Fruit fly (Drosophila melanogaster) whole organism, prepupa: ENCODE results near the gene CG15258.

Experiments used
- Blimp-1 ChIP-seq: fragments of 200-800 bp; sonication (Bioruptor generic); optimal IDR thresholded peaks from 3 replicates; lab custom pipeline; 2017; ENCODE audit warnings: missing biosample characterization, missing genetic modification characterization, mild to moderate bottlenecking, moderate library complexity, missing genetic modification reagents
- CG10631 ChIP-seq: fragments of 200-800 bp; sonication (Bioruptor generic); optimal IDR thresholded peaks from 2 replicates; lab custom pipeline; 2016; ENCODE audit warnings: missing biosample characterization, missing genetic modification characterization
- CG10669 ChIP-seq: fragments of 200-800 bp; sonication (Bioruptor generic); optimal IDR thresholded peaks from 3 replicates; lab custom pipeline; 2018; ENCODE audit warnings: missing biosample characterization, mild to moderate bottlenecking, missing genetic modification characterization, moderate library complexity
- CG11294 ChIP-seq: fragments of 200-800 bp; sonication (Bioruptor generic); IDR thresholded peaks from 2 replicates; pipeline ENCODE4 v1.3.6; 2022; ENCODE audit warnings: missing biosample characterization, missing genetic modification characterization
- CG11762 ChIP-seq: fragments of 200-800 bp; sonication (Bioruptor generic); optimal IDR thresholded peaks from 3 replicates; lab custom pipeline; 2016; ENCODE audit warnings: missing biosample characterization, missing genetic modification characterization; ENCODE audit not compliant: insufficient read depth
- CG11902 ChIP-seq: fragments of 200-800 bp; sonication (Bioruptor generic); optimal IDR thresholded peaks from 3 replicates; lab custom pipeline; 2016; ENCODE audit warnings: missing biosample characterization, missing genetic modification characterization
- CG1621 ChIP-seq: fragments of 200-800 bp; sonication (Bioruptor generic); optimal IDR thresholded peaks from 3 replicates; lab custom pipeline; 2018; ENCODE audit warnings: missing biosample characterization, mild to moderate bottlenecking, missing genetic modification characterization
- CG3032 ChIP-seq: fragments of 200-800 bp; optimal IDR thresholded peaks from 2 replicates; lab custom pipeline; 2019; ENCODE audit warnings: missing biosample characterization, mild to moderate bottlenecking, missing genetic modification characterization, moderate library complexity
- CG31627 ChIP-seq: fragments of 200-800 bp; sonication (Bioruptor generic); optimal IDR thresholded peaks from 3 replicates; lab custom pipeline; 2016; ENCODE audit warnings: missing biosample characterization, missing genetic modification characterization
- CG32006 ChIP-seq: fragments of 200-800 bp; sonication (Bioruptor generic); optimal IDR thresholded peaks from 3 replicates; lab custom pipeline; 2017; ENCODE audit warnings: missing biosample characterization, mild to moderate bottlenecking, missing genetic modification characterization
- CG34406 ChIP-seq: fragments of 200-800 bp; sonication (Bioruptor generic); optimal IDR thresholded peaks from 3 replicates; lab custom pipeline; 2016; ENCODE audit warnings: missing biosample characterization, missing genetic modification characterization
- CG3919 ChIP-seq: fragments of 200-800 bp; sonication (Bioruptor generic); optimal IDR thresholded peaks from 3 replicates; lab custom pipeline; 2016; ENCODE audit warnings: missing biosample characterization, missing genetic modification characterization
- CG4318 ChIP-seq: fragments of 200-800 bp; sonication (Bioruptor generic); optimal IDR thresholded peaks from 3 replicates; lab custom pipeline; 2017; ENCODE audit warnings: missing biosample characterization, mild to moderate bottlenecking, missing genetic modification characterization
- CG6792 ChIP-seq: fragments of 200-800 bp; sonication (Bioruptor generic); optimal IDR thresholded peaks from 3 replicates; lab custom pipeline; 2016; ENCODE audit warnings: missing biosample characterization, missing genetic modification characterization
- CG6808 ChIP-seq: fragments of 200-800 bp; sonication (Bioruptor generic); optimal IDR thresholded peaks from 3 replicates; lab custom pipeline; 2017; ENCODE audit warnings: missing biosample characterization, missing genetic modification characterization, mild to moderate bottlenecking, moderate library complexity, missing genetic modification reagents
- CG6854 ChIP-seq: fragments of 200-800 bp; sonication (Bioruptor generic); optimal IDR thresholded peaks from 2 replicates; lab custom pipeline; 2017; ENCODE audit warnings: missing biosample characterization, mild to moderate bottlenecking, missing genetic modification characterization
- CG7368 ChIP-seq: fragments of 200-800 bp; sonication (Bioruptor generic); optimal IDR thresholded peaks from 3 replicates; lab custom pipeline; 2016; ENCODE audit warnings: missing biosample characterization, missing genetic modification characterization
- CG8119 ChIP-seq: fragments of 200-800 bp; sonication (Bioruptor generic); IDR thresholded peaks from 3 replicates; pipeline ENCODE4 v1.3.6; 2022; ENCODE audit warnings: missing biosample characterization, missing genetic modification characterization
- CG8632 ChIP-seq: fragments of 200-800 bp; sonication (Bioruptor generic); optimal IDR thresholded peaks from 3 replicates; lab custom pipeline; 2016; ENCODE audit warnings: missing biosample characterization, missing genetic modification characterization
- CG9139 ChIP-seq: fragments of 200-800 bp; sonication (Bioruptor generic); optimal IDR thresholded peaks from 3 replicates; lab custom pipeline; 2017; ENCODE audit warnings: missing biosample characterization, mild to moderate bottlenecking, missing genetic modification characterization
- Eip75B ChIP-seq: fragments of 200-800 bp; sonication (Bioruptor generic); optimal IDR thresholded peaks from 3 replicates; lab custom pipeline; 2016; ENCODE audit warnings: missing biosample characterization, missing genetic modification characterization
- Eip78C ChIP-seq: fragments of 200-800 bp; sonication (Bioruptor generic); peaks from one replicate; lab custom pipeline; 2016; ENCODE audit warnings: missing biosample characterization, missing genetic modification characterization
- Ets96B ChIP-seq: fragments of 200-800 bp; optimal IDR thresholded peaks from 2 replicates; lab custom pipeline; 2019; ENCODE audit warnings: missing biosample characterization, mild to moderate bottlenecking, missing genetic modification characterization, moderate library complexity
- Hr38 ChIP-seq: sonication (Bioruptor generic); optimal IDR thresholded peaks from 2 replicates; lab custom pipeline; 2016; ENCODE audit warnings: missing biosample characterization, missing genetic modification characterization
- Hr39 ChIP-seq: fragments of 200-800 bp; sonication (Bioruptor generic); optimal IDR thresholded peaks from 2 replicates; lab custom pipeline; 2016; ENCODE audit warnings: missing biosample characterization, missing genetic modification characterization
- Hr4 ChIP-seq: fragments of 200-800 bp; sonication (Bioruptor generic); optimal IDR thresholded peaks from 3 replicates; lab custom pipeline; 2016; ENCODE audit warnings: missing biosample characterization, missing genetic modification characterization
- Met ChIP-seq: fragments of 200-800 bp; sonication (Bioruptor generic); optimal IDR thresholded peaks from 3 replicates; lab custom pipeline; 2016; ENCODE audit warnings: missing biosample characterization, missing genetic modification characterization
- OdsH ChIP-seq: fragments of 200-800 bp; sonication (Bioruptor generic); optimal IDR thresholded peaks from 3 replicates; lab custom pipeline; 2016; ENCODE audit warnings: missing biosample characterization, missing genetic modification characterization
- Smox ChIP-seq: fragments of 200-800 bp; sonication (Bioruptor generic); optimal IDR thresholded peaks from 3 replicates; lab custom pipeline; 2016; ENCODE audit warnings: missing biosample characterization, missing genetic modification characterization
- Sox102F ChIP-seq: fragments of 200-800 bp; sonication (Bioruptor generic); optimal IDR thresholded peaks from 2 replicates; lab custom pipeline; 2016; ENCODE audit warnings: missing biosample characterization, mild to moderate bottlenecking, missing genetic modification characterization
- Sox15 ChIP-seq: fragments of 200-800 bp; sonication (Bioruptor generic); optimal IDR thresholded peaks from 3 replicates; lab custom pipeline; 2016; ENCODE audit warnings: missing biosample characterization, missing genetic modification characterization
- achi ChIP-seq: fragments of 200-800 bp; sonication (Bioruptor generic); optimal IDR thresholded peaks from 3 replicates; lab custom pipeline; 2016; ENCODE audit warnings: missing biosample characterization, missing genetic modification characterization
- acj6 ChIP-seq: fragments of 200-800 bp; sonication (Bioruptor generic); optimal IDR thresholded peaks from 3 replicates; lab custom pipeline; 2016; ENCODE audit warnings: missing biosample characterization, missing genetic modification characterization
- cyc ChIP-seq: fragments of 200-800 bp; sonication (Bioruptor generic); optimal IDR thresholded peaks from 3 replicates; lab custom pipeline; 2016; ENCODE audit warnings: missing biosample characterization, missing genetic modification characterization
- dsx ChIP-seq: fragments of 200-800 bp; optimal IDR thresholded peaks from 3 replicates; lab custom pipeline; 2019; ENCODE audit warnings: missing biosample characterization, mild to moderate bottlenecking, missing genetic modification characterization, moderate library complexity; ENCODE audit not compliant: poor library complexity, severe bottlenecking
- eg ChIP-seq: fragments of 200-800 bp; sonication (Bioruptor generic); IDR thresholded peaks from 3 replicates; pipeline ENCODE4 v1.3.6; 2022; ENCODE audit warnings: missing biosample characterization, missing genetic modification characterization
- esn ChIP-seq: fragments of 200-800 bp; sonication (Bioruptor generic); optimal IDR thresholded peaks from 2 replicates; lab custom pipeline; 2016; ENCODE audit warnings: missing biosample characterization, mild to moderate bottlenecking, missing genetic modification characterization, moderate library complexity
- fd59A ChIP-seq: fragments of 200-800 bp; sonication (Bioruptor generic); optimal IDR thresholded peaks from 2 replicates; lab custom pipeline; 2017; ENCODE audit warnings: missing biosample characterization, mild to moderate bottlenecking, missing genetic modification characterization, missing genetic modification reagents
- fd85E ChIP-seq: fragments of 200-800 bp; sonication (Bioruptor generic); optimal IDR thresholded peaks from 3 replicates; lab custom pipeline; 2016; ENCODE audit warnings: missing biosample characterization, missing genetic modification characterization
- lz ChIP-seq: fragments of 200-800 bp; sonication (Bioruptor generic); optimal IDR thresholded peaks from 3 replicates; lab custom pipeline; 2016; ENCODE audit warnings: missing biosample characterization, missing genetic modification characterization
- net ChIP-seq: fragments of 200-800 bp; sonication (Bioruptor generic); optimal IDR thresholded peaks from 3 replicates; lab custom pipeline; 2016; ENCODE audit warnings: missing biosample characterization, missing genetic modification characterization
- pdm3 ChIP-seq: fragments of 200-800 bp; sonication (Bioruptor generic); optimal IDR thresholded peaks from 3 replicates; lab custom pipeline; 2016; ENCODE audit warnings: missing biosample characterization, missing genetic modification characterization
- salr ChIP-seq, 2 experiments: fragments of 200-800 bp; sonication (Bioruptor generic); optimal IDR thresholded peaks; 3 replicates each; lab custom pipeline; 2016 to 2018; ENCODE audit warnings: missing biosample characterization in 2 of 2, missing genetic modification characterization in 2 of 2, mild to moderate bottlenecking in 1 of 2
- spab ChIP-seq: fragments of 200-800 bp; sonication (Bioruptor generic); optimal IDR thresholded peaks from 2 replicates; lab custom pipeline; 2017; ENCODE audit warnings: missing biosample characterization, mild to moderate bottlenecking, missing genetic modification characterization, missing genetic modification reagents
- ss ChIP-seq, 2 experiments: fragments of 200-800 bp; sonication (Bioruptor generic); optimal IDR thresholded peaks; 2 replicates in 1 of 2; 3 replicates in 1 of 2; lab custom pipeline; 2017 to 2018; ENCODE audit warnings: mild to moderate bottlenecking in 2 of 2, missing biosample characterization in 2 of 2, missing genetic modification characterization in 2 of 2, moderate library complexity in 1 of 2
- svp ChIP-seq: fragments of 200-800 bp; sonication (Bioruptor generic); peaks from one replicate; lab custom pipeline; 2016; ENCODE audit warnings: missing biosample characterization, missing genetic modification characterization
- topi ChIP-seq: fragments of 200-800 bp; sonication (Bioruptor generic); optimal IDR thresholded peaks from 3 replicates; lab custom pipeline; 2016; ENCODE audit warnings: missing biosample characterization, missing genetic modification characterization
- vri ChIP-seq: fragments of 200-800 bp; sonication (Bioruptor generic); optimal IDR thresholded peaks from 3 replicates; lab custom pipeline; 2016; ENCODE audit warnings: missing biosample characterization, mild to moderate bottlenecking, missing genetic modification characterization

The CG15258 gene

dm6 chr2L:15386075-15386474 is 24.6 kb upstream of the CG15258 start (continued):
- TF ChIP-seq CG6854 (GFP tag; lab: Kevin White, UChicago) (no peak), CG6808 (GFP tag; lab: Kevin White, UChicago) (peak; percentile 82), fd85E (GFP tag; lab: Kevin White, UChicago) (no peak), Met (GFP tag; lab: Kevin White, UChicago) (peak; percentile 80), CG1621 (peak; percentile 34), lz (peak; percentile 80), esn (GFP tag; lab: Kevin White, UChicago) (peak; percentile 85), eg (GFP tag; lab: Robert Waterston, UW) (no peak), svp (peak; percentile 85), Ets96B (tag; lab: Kevin White, UChicago) (peak; percentile 90), CG11902 (GFP tag; lab: Kevin White, UChicago) (peak; percentile 57), Blimp-1 (GFP tag; lab: Kevin White, UChicago) (peak; percentile 21), Hr4 (GFP tag; lab: Kevin White, UChicago) (no peak), Sox102F (GFP tag; lab: Kevin White, UChicago) (peak; percentile 64), pdm3 (peak; percentile 72)

- TF ChIP-seq Hr39: no peak
- 0 out of 3 replicates have a peak, but pooled peaks have one; percentile 16 for TF ChIP-seq CG8119 (GFP tag; lab: Robert Waterston, UW)
- TF ChIP-seq cyc: peak; percentile 34
- TF ChIP-seq CG11762 (GFP tag; lab: Kevin White, UChicago): peak; percentile 29
- TF ChIP-seq Smox (GFP tag; lab: Kevin White, UChicago): peak; percentile 62
- TF ChIP-seq CG7368 (GFP tag; lab: Kevin White, UChicago): no peak
- TF ChIP-seq spab: peak; percentile 76
- TF ChIP-seq svp: peak; percentile 69
- no peak for TF ChIP-seq CG1621
- peak; percentile 64 for TF ChIP-seq acj6 (GFP tag; lab: Kevin White, UChicago)
- no peak for TF ChIP-seq Sox15
- peak; percentile 62 for TF ChIP-seq CG10669 (GFP tag; lab: Kevin White, UChicago)
- peak; percentile 53 for TF ChIP-seq CG6792 (GFP tag; lab: Kevin White, UChicago)
- TF ChIP-seq achi: peak; percentile 54
- TF ChIP-seq Eip78C (GFP tag; lab: Kevin White, UChicago): peak; percentile 90
- peak; percentile 88 for TF ChIP-seq CG3032 (tag; lab: Kevin White, UChicago)
- peak; percentile 76 for TF ChIP-seq esn (GFP tag; lab: Kevin White, UChicago)
- TF ChIP-seq CG3919 (GFP tag; lab: Kevin White, UChicago): peak; percentile 60
- TF ChIP-seq OdsH (GFP tag; lab: Kevin White, UChicago): peak; percentile 58
- TF ChIP-seq Blimp-1 (GFP tag; lab: Kevin White, UChicago): peak; percentile 22
- peak; percentile 33 for TF ChIP-seq pdm3
- peak; percentile 71 for TF ChIP-seq CG10631 (GFP tag; lab: Kevin White, UChicago)
- no peak for TF ChIP-seq vri (GFP tag; lab: Kevin White, UChicago)
- TF ChIP-seq CG11294 (GFP tag; lab: Robert Waterston, UW): no peak
- peak; percentile 30 for TF ChIP-seq net (GFP tag; lab: Kevin White, UChicago)
- peak; percentile 7 for TF ChIP-seq CG31627 (GFP tag; lab: Kevin White, UChicago)
- peak; percentile 66 for TF ChIP-seq fd59A (GFP tag; lab: Kevin White, UChicago)
- TF ChIP-seq dsx (GFP tag; lab: Kevin White, UChicago): peak; percentile 52
- no peak for TF ChIP-seq Hr38 (GFP tag; lab: Kevin White, UChicago)
- TF ChIP-seq CG32006: peak; percentile 16
- TF ChIP-seq CG11902 (GFP tag; lab: Kevin White, UChicago): peak; percentile 15
- peak; percentile 27 for TF ChIP-seq lz
- TF ChIP-seq Hr4 (GFP tag; lab: Kevin White, UChicago): no peak
- TF ChIP-seq topi: peak; percentile 38
- TF ChIP-seq Met (GFP tag; lab: Kevin White, UChicago): peak; percentile 37
- TF ChIP-seq Ets96B (tag; lab: Kevin White, UChicago): peak; percentile 86
- TF ChIP-seq CG9139: peak; percentile 45
- peak in 1 of 2 experiments; percentile 59 for TF ChIP-seq salr (GFP tag; optimal IDR thresholded peaks at IDR 0.05; lab: Kevin White, UChicago)
- TF ChIP-seq ss (GFP tag; optimal IDR thresholded peaks at IDR 0.05; lab: Kevin White, UChicago): peak; percentile 76 to 82
- peak; percentile 68 for TF ChIP-seq CG34406
- TF ChIP-seq Eip75B (GFP tag; lab: Kevin White, UChicago): peak; percentile 81
- TF ChIP-seq fd85E (GFP tag; lab: Kevin White, UChicago): no peak
- peak; percentile 82 for TF ChIP-seq CG6808 (GFP tag; lab: Kevin White, UChicago)
- TF ChIP-seq CG8632: peak; percentile 61
- TF ChIP-seq CG4318 (GFP tag; lab: Kevin White, UChicago): no peak
Measured at dm6 chr2L:15385340-15385739, 23.9 kb upstream of the CG15258 start.
